Worm (Caenorhabditis elegans) whole organism, L4/young adult: ENCODE results near the gene F09F7.5.

ENCODE experiments used
- W03F9.2 ChIP-seq: fragments of 150-350 bp; optimal IDR thresholded peaks from 2 replicates; lab custom pipeline; 2014; ENCODE audit warnings: missing biosample characterization, missing genetic modification characterization
- dao-5 ChIP-seq: sonication (generic microtip); optimal IDR thresholded peaks from 2 replicates; lab custom pipeline; 2016; ENCODE audit warnings: missing genotype, missing genetic modification characterization, moderate library complexity, missing compliant biosample characterization
- him-1 ChIP-seq: sonication (generic microtip); optimal IDR thresholded peaks from 2 replicates; lab custom pipeline; 2016; ENCODE audit warnings: missing genotype, missing genetic modification reagents, missing genetic modification characterization, missing compliant biosample characterization

Gene F09F7.5

DNA sequence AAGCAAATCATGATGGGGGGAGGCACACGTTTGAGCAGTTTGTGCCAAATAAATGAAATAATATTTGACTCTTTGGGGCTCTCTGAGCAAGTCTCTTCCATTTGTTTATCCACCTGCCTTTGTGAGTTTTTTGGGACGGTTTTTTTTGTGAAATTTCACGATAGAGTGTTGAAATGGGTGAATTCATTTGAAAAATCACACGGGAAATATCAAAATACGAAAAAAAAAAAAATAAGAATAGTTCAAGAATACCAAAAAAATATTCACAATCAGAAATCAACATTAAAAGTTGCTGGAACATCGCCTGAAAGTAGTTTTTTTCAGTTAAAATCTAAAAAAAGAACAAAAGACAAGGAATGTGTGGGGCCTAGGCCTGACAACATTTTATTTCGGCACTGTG, 34.3 kb upstream of the F09F7.5 start, which contains the start of gene pqn-25:
TSS of gene pqn-25 (minus strand) at position 101 of the 400 bp plus-strand sequence.
- no peak for TF ChIP-seq dao-5 (tag; lab: Kevin White, UChicago)
- no peak for TF ChIP-seq W03F9.2 (tag; lab: Kevin White, UChicago)
- TF ChIP-seq him-1 (tag; lab: Kevin White, UChicago): no peak

- TF ChIP-seq dao-5 (tag; lab: Kevin White, UChicago) (no peak), W03F9.2 (tag; lab: Kevin White, UChicago) (no peak), him-1 (tag; lab: Kevin White, UChicago) (no peak)
These were observed 29.4 kb upstream of the F09F7.5 start, which contains the start of gene nekl-4 for ce11 chrIII:5517423-5517822. Gene nekl-4 (minus strand): TSS chrIII:5517523.

DNA sequence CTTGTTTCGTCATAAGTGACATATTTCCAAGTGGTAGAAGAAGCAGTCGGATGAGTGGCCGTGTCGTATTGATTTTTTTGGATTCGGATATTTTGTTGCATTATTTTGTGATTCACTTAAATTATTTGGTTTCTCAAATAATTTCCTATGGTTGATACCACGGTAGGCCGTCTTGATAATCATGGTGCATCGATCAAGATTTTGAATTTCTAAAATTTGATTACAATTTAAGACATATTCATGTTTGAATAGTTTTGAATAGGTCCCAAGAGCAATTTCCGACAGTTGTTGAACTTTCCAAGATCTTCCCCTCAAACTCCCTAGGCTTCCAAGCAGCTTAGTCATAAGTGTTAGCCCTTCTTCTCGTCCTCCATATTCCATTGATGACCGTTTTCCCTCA, 24.9 kb upstream of the F09F7.5 start, which contains the start of gene D1044.4:
TSS of gene D1044.4 (minus strand) at position 101 of the 400 bp plus-strand sequence.
- TF ChIP-seq W03F9.2 (tag; lab: Kevin White, UChicago) (no peak), him-1 (tag; lab: Kevin White, UChicago) (no peak), dao-5 (tag; lab: Kevin White, UChicago) (no peak)

DNA sequence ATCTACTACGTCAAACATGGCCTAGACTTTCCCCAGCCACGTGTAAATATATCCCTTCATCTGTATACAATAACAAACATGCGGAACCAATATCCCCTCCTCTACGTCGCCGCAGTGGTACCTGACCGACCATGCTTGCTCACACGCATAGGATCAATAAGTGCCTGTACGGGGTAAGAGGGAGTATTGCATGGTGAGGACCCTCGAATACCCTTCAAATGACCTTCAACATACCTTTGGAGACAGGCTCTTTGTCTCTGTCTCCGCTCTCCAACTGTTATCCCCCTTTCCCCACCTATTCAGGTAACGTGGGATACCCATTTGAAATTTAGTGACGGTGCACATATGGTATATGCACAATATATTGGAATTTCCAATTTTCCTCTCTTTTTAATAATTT, 20.8 kb upstream of the F09F7.5 start, which contains the start of gene dex-1:
TSS of gene dex-1 (plus strand) at position 132 of the 400 bp plus-strand sequence.
- no peak for TF ChIP-seq him-1 (tag; lab: Kevin White, UChicago)
- no peak for TF ChIP-seq W03F9.2 (tag; lab: Kevin White, UChicago)
- no peak for TF ChIP-seq dao-5 (tag; lab: Kevin White, UChicago)

DNA sequence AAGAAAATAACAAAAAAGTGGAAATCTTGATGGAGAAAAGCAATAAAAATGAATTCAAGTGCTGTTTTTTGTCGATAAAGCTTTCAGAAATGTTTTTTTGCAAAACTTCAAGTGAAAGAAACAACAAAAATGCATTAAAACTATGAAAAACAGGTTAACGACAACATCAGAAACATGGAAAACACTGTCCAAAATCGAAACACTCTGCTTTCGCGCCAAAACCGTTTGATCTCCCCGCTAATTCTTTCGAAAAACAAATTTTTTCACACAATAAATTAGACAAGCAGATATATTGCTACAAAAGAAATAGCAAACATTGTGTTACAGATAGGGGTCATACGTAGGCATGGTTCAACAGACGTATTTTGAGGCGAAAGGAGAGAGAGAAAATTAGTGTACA, 5.0 kb upstream of the F09F7.5 start:
- no peak for TF ChIP-seq him-1 (tag; lab: Kevin White, UChicago)
- TF ChIP-seq W03F9.2 (tag; lab: Kevin White, UChicago): no peak
- TF ChIP-seq dao-5 (tag; lab: Kevin White, UChicago): no peak

- TF ChIP-seq W03F9.2 (tag; lab: Kevin White, UChicago): peak; percentile 19
- no peak for TF ChIP-seq dao-5 (tag; lab: Kevin White, UChicago)
- TF ChIP-seq him-1 (tag; lab: Kevin White, UChicago): no peak
These were observed 3.7 kb upstream of the F09F7.5 start, which contains the start of gene D1044.6 for ce11 chrIII:5543050-5543449. Gene D1044.6 (minus strand): TSS chrIII:5543177.

- TF ChIP-seq W03F9.2 (tag; lab: Kevin White, UChicago) (no peak), dao-5 (tag; lab: Kevin White, UChicago) (no peak), him-1 (tag; lab: Kevin White, UChicago) (no peak)
These were observed 3.0 kb upstream of the F09F7.5 start, which contains the start of gene D1044.1 for ce11 chrIII:5543727-5544345. Gene D1044.1 (plus strand): TSS chrIII:5544295.

DNA sequence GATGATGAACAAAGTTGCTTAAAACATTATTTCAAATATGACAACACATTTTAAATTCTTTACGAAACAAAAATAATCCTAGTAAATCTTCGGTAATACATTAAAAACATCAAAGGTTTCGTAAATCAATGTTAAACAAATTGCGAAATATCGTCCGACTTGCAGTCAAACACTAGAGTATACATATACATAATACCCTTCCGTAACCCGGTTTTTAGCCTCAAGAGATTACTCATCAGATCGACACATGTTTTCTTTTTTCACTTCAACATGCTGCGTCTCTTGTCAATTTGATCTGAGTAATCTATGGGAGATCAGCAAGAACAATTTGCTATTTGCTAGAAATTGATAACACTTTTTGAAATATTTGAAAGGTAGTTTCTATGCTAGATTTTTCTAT, 478 bp upstream of the F09F7.5 start:
- TF ChIP-seq W03F9.2 (tag; lab: Kevin White, UChicago): no peak
- no peak for TF ChIP-seq dao-5 (tag; lab: Kevin White, UChicago)
- no peak for TF ChIP-seq him-1 (tag; lab: Kevin White, UChicago)

ce11 chrIII:5550193-5550592, 3.4 kb downstream of the F09F7.5 start:
- TF ChIP-seq dao-5 (tag; lab: Kevin White, UChicago): no peak

ce11 chrIII:5550844-5551243, 4.1 kb downstream of the F09F7.5 start:
- TF ChIP-seq dao-5 (tag; lab: Kevin White, UChicago): no peak
- TF ChIP-seq W03F9.2 (tag; lab: Kevin White, UChicago): no peak
- TF ChIP-seq him-1 (tag; lab: Kevin White, UChicago): no peak

DNA sequence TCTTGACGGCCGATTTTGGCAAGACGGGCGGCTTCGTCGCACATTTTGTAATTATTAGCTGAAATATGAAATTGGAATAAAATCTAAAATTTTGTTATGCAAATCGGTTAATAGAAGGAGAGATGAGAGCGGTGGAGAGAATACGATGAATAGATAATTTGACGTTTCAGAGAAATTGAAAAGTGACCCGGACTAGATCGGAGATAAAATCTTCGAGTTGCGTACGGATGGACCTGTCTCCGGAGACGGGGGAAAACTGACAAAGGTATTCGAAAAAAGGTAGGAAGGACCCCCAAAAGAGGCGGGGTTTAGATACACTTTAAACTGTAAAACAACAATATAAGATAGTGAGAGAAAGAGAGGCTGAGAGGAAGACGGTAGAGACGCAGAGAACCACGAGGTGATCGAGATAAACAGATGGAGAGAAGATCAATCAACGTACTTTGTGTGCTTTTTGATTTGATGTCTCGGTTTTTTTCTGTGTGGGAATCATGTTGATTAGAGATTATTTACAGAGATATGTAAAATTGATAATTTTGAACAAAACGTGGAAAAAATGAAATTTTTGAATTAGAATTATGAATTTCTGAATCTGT, 5.4 kb downstream of the F09F7.5 start, which contains the start of gene F09F7.6:
TSS of gene F09F7.6 (minus strand) at position 64 of the 596 bp plus-strand sequence.
- peak; percentile 25 for TF ChIP-seq W03F9.2 (tag; lab: Kevin White, UChicago)
- no peak for TF ChIP-seq him-1 (tag; lab: Kevin White, UChicago)

DNA sequence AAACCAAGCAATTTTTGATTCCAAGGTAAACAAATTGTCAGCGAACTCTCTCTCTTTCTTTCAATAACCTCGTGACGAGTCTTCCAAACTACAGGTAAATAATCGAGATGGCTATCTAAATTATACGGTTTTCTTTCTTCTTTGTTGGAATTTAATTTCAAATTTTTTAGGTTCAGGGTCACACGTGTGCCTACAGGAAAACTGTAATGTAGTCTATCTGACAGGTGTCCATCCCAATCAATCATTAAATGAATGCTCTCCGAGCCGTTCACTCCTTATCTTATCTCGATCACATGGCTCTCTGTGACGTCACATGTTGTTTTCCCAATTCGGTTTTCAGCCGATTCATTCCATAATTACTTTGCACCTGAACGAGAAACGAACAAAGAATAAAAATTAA, 6.3 kb downstream of the F09F7.5 start:
- TF ChIP-seq dao-5 (tag; lab: Kevin White, UChicago) (no peak), him-1 (tag; lab: Kevin White, UChicago) (no peak), W03F9.2 (tag; lab: Kevin White, UChicago) (no peak)

DNA sequence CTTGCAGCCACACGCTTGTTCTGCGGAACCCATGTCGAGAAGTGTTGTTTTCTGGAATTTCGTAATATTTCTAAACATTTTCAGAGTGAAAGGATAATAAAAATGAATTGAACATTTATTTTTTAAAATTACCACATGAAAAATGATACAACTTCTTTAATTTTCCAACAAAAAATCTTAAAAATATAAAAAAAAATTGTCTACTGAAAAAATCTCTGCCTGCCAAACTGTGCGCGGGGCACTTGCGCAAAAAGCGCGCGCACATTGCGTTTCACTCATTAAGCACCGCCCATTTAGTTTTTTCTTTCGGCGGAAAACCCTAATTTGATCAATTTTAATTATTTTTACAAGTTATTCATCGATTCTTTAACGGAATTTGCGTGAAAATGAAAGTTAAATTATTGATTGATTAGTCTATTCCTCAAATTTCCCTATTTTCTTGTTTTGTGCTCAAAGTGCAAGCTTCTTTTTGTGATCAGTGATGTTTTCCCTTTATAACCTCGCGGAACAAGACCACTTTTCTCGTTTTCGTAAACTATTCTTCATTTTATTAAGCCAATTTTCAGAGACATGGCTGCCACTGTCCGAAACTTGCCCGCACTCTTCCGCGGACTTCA, 8.2 kb downstream of the F09F7.5 start, which contains the start of the genes nmad-1 and hach-1:
TSS of gene nmad-1 (minus strand) at position 51 of the 617 bp plus-strand sequence.
TSS of gene hach-1 (plus strand) at position 567 of the 617 bp plus-strand sequence.
- peak; percentile 95 for TF ChIP-seq W03F9.2 (tag; lab: Kevin White, UChicago)
- peak; percentile 11 for TF ChIP-seq dao-5 (tag; lab: Kevin White, UChicago)
- no peak for TF ChIP-seq him-1 (tag; lab: Kevin White, UChicago)
